Fruit fly (Drosophila melanogaster) S2 (cell line): ENCODE data around the gene CG15418.

ENCODE experiments used
- CG8478 ChIP-seq: fragments of >200 bp; optimal IDR thresholded peaks from 2 replicates; lab custom pipeline; 2018
- CTCF ChIP-seq, 2 experiments: fragments of >200 bp; optimal IDR thresholded peaks; 2 replicates each; lab custom pipeline; 2018

DNA sequence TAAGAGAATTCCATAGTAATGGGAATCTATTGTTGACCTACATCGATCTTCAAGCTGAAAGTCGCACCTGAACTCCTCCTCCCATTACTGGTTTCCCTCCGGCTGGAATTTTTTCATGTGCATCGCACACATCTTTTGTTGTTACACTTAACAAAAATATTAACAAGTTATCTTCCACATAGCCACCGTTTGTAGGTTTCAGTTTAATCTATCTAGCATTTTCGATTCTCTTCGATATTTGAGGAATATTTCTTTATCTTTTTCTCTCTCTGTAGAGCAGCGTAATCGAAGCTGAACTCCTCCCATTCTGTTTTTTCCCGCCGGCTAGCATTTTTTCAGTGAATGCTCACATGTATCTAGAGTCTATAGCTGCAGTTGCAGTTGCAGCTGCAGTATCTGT is 3.3 kb upstream of the CG15418 start:
- TF ChIP-seq CTCF (optimal IDR thresholded peaks at IDR 0.05; lab: Kevin White, UChicago) (no peak), CG8478 (no peak)
